Fruit fly (Drosophila melanogaster): ENCODE data around the gene Rrp6.

Rrp6 gene

DNA sequence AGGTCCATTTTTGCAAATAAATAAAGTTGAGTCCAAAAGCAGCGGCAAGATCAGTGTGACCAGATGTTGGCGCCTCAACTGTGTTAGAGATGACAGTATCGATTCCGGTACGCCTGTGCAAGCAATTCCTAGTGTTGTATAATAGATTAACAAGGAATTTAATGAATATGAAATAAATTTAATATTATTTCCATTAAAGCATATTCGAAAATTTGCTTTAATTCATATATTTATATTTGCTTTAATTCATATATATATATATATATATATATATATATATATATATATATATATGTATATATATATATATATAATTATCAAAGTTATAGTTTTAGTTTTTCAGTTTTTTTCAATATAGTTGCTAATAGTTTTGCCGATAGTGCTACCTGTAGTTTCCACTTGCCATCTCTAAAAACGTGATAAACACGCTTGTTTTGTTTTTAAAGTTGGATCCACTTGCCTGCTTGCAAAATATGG is 12.3 kb upstream of the Rrp6 start, which contains the start of the genes Nup93-2 and CG3817 (continued):
- TF ChIP-seq tna (GFP tag; IDR thresholded peaks at IDR 0.05; ENCODE audit: partially characterized antibody) (no peak), CG15479 (GFP tag; optimal IDR thresholded peaks at IDR 0.05) (no peak), HLH3B (GFP tag; IDR thresholded peaks at IDR 0.05) (no peak), Bdp1 (GFP tag; optimal IDR thresholded peaks at IDR 0.05) (no peak), CG15601 (tag; optimal IDR thresholded peaks at IDR 0.05) (peak; percentile 7), CG16813 (GFP tag; IDR thresholded peaks at IDR 0.05; ENCODE audit: partially characterized antibody) (peak; percentile 75), CG2712 (tag; optimal IDR thresholded peaks at IDR 0.05) (peak; percentile 78), CG2678 (tag; optimal IDR thresholded peaks at IDR 0.05) (peak; percentile 82), Dip3 (GFP tag; optimal IDR thresholded peaks at IDR 0.05) (no peak), exex (tag; optimal IDR thresholded peaks at IDR 0.05) (no peak), tgo (GFP tag; IDR thresholded peaks at IDR 0.05) (no peak), CG33213 (GFP tag; optimal IDR thresholded peaks at IDR 0.05) (peak; percentile 13), D (optimal IDR thresholded peaks at IDR 0.05) (no peak), D (GFP tag; optimal IDR thresholded peaks at IDR 0.05) (no peak), CG31441 (GFP tag; IDR thresholded peaks at IDR 0.05) (peak; percentile 77), dysf (GFP tag; IDR thresholded peaks at IDR 0.05) (peak; percentile 68), Sry-β (GFP tag; optimal IDR thresholded peaks at IDR 0.05) (no peak), vnd (GFP tag; IDR thresholded peaks at IDR 0.05; ENCODE audit: partially characterized antibody) (no peak), CG1647 (GFP tag; optimal IDR thresholded peaks at IDR 0.05) (peak; percentile 18), Hr78 (GFP tag; optimal IDR thresholded peaks at IDR 0.05) (no peak), Stat92E (GFP tag; optimal IDR thresholded peaks at IDR 0.05) (peak in 1 of 3 experiments; percentile 53), CG30020 (tag; optimal IDR thresholded peaks at IDR 0.05) (peak; percentile 74), zen2 (GFP tag; IDR thresholded peaks at IDR 0.05; ENCODE audit: partially characterized antibody) (no peak), Kr (GFP tag; optimal IDR thresholded peaks at IDR 0.05) (no peak), CG3163 (GFP tag; optimal IDR thresholded peaks at IDR 0.05) (no peak), CTCF (GFP tag; optimal IDR thresholded peaks at IDR 0.05) (no peak), HLH4C (GFP tag; IDR thresholded peaks at IDR 0.05; ENCODE audit: partially characterized antibody) (peak; percentile 39; the same call in 1 of the 3 replicates), CG7357 (GFP tag; IDR thresholded peaks at IDR 0.05) (peak; percentile 20; the same call in 1 of the 3 replicates), Lhr (GFP tag; optimal IDR thresholded peaks at IDR 0.05) (no peak), CG31388 (GFP tag; optimal IDR thresholded peaks at IDR 0.05) (no peak), CG7372 (GFP tag; IDR thresholded peaks at IDR 0.05) (peak; percentile 56), peb (GFP tag; IDR thresholded peaks at IDR 0.05) (no peak), CG9215 (GFP tag; IDR thresholded peaks at IDR 0.05) (peak; percentile 51; the same call in 1 of the 2 replicates), CG13296 (GFP tag; optimal IDR thresholded peaks at IDR 0.05) (peak; percentile 75), pita (GFP tag; optimal IDR thresholded peaks at IDR 0.05) (no peak), Asciz (GFP tag; optimal IDR thresholded peaks at IDR 0.05) (no peak), CG14965 (GFP tag; optimal IDR thresholded peaks at IDR 0.05; ENCODE audit: borderline replicate concordance) (no peak), bcd (GFP tag; optimal IDR thresholded peaks at IDR 0.05) (peak; percentile 44), shn (GFP tag; optimal IDR thresholded peaks at IDR 0.05) (no peak), CG7839 (tag; optimal IDR thresholded peaks at IDR 0.05) (peak; percentile 83), CG11560 (tag; IDR thresholded peaks at IDR 0.05) (peak; percentile 68), Hey (tag; optimal IDR thresholded peaks at IDR 0.05) (no peak), CG3838 (GFP tag; optimal IDR thresholded peaks at IDR 0.05) (no peak), stwl (tag; optimal IDR thresholded peaks at IDR 0.05) (peak; percentile 81), CG11696 (GFP tag; IDR thresholded peaks at IDR 0.05) (0 out of 2 replicates have a peak, but pooled peaks have one; percentile 11), CG5953 (GFP tag; IDR thresholded peaks at IDR 0.05) (no peak), CG4617 (GFP tag; optimal IDR thresholded peaks at IDR 0.05; ENCODE audit: borderline replicate concordance) (no peak), org-1 (GFP tag; optimal IDR thresholded peaks at IDR 0.05) (peak; percentile 36), CG14050 (GFP tag; IDR thresholded peaks at IDR 0.05) (no peak), croc (GFP tag; conservative IDR thresholded peaks at IDR 0.05) (no peak), CG5245 (GFP tag; optimal IDR thresholded peaks at IDR 0.05) (no peak)
